Fruit fly (Drosophila melanogaster): ENCODE results near the gene Dab.
A peak's percentile ranks its signal among the peaks of the same experiment; 100 is the strongest.

Gene Dab

dm6 chr3L:16698089-16698488 lies 13.8 kb upstream of the Dab start:
- TF ChIP-seq GATAd (GFP tag; optimal IDR thresholded peaks at IDR 0.05) (no peak), ey (GFP tag; optimal IDR thresholded peaks at IDR 0.05) (no peak), CG32264 (GFP tag; optimal IDR thresholded peaks at IDR 0.05) (no peak), dsf (GFP tag; optimal IDR thresholded peaks at IDR 0.05; ENCODE audit: borderline replicate concordance) (no peak), CrebA (GFP tag; optimal IDR thresholded peaks at IDR 0.05; ENCODE audit: borderline replicate concordance) (no peak), lola (GFP tag; optimal IDR thresholded peaks at IDR 0.05) (no peak), Hnf4 (GFP tag; optimal IDR thresholded peaks at IDR 0.05) (no peak), sage (GFP tag; optimal IDR thresholded peaks at IDR 0.05) (no peak)

- TF ChIP-seq N (GFP tag; optimal IDR thresholded peaks at IDR 0.05) (no peak), Rel (GFP tag; optimal IDR thresholded peaks at IDR 0.05) (no peak), Rel (tag; optimal IDR thresholded peaks at IDR 0.05) (peak; percentile 72)
These were observed 12.5 kb upstream of the Dab start for dm6 chr3L:16699292-16700026.

- TF ChIP-seq ey (GFP tag; optimal IDR thresholded peaks at IDR 0.05) (no peak), Jra (GFP tag; optimal IDR thresholded peaks at IDR 0.05) (no peak), woc (GFP tag; optimal IDR thresholded peaks at IDR 0.05) (no peak), jim (GFP tag; optimal IDR thresholded peaks at IDR 0.05) (no peak), Dif (GFP tag; optimal IDR thresholded peaks at IDR 0.05; ENCODE audit: partially characterized antibody) (no peak), br (GFP tag; optimal IDR thresholded peaks at IDR 0.05) (no peak), dl (GFP tag; optimal IDR thresholded peaks at IDR 0.05; ENCODE audit: insufficient read depth in 1 of 2, partially characterized antibody in 2 of 2) (no peak), Sp1 (GFP tag; optimal IDR thresholded peaks at IDR 0.05) (no peak), Mio (GFP tag; optimal IDR thresholded peaks at IDR 0.05) (no peak), OdsH (GFP tag; optimal IDR thresholded peaks at IDR 0.05) (no peak), pan (optimal IDR thresholded peaks at IDR 0.05) (no peak), h (GFP tag; optimal IDR thresholded peaks at IDR 0.05) (no peak), usp (GFP tag; optimal IDR thresholded peaks at IDR 0.05) (no peak)
These were observed 9.1 kb upstream of the Dab start for dm6 chr3L:16702866-16703265.

- TF ChIP-seq Hr78 (GFP tag; optimal IDR thresholded peaks at IDR 0.05) (no peak), GATAd (GFP tag; optimal IDR thresholded peaks at IDR 0.05) (no peak), N (GFP tag; optimal IDR thresholded peaks at IDR 0.05) (no peak), usp (GFP tag; optimal IDR thresholded peaks at IDR 0.05) (no peak), OdsH (GFP tag; optimal IDR thresholded peaks at IDR 0.05) (no peak), Abd-B (GFP tag; optimal IDR thresholded peaks at IDR 0.05) (no peak), Rel (GFP tag; optimal IDR thresholded peaks at IDR 0.05) (no peak), Rel (tag; optimal IDR thresholded peaks at IDR 0.05) (no peak), sage (GFP tag; optimal IDR thresholded peaks at IDR 0.05) (no peak)
These were observed 7.7 kb upstream of the Dab start for dm6 chr3L:16704251-16704650.

- TF ChIP-seq GATAd (GFP tag; optimal IDR thresholded peaks at IDR 0.05) (no peak), CrebA (GFP tag; optimal IDR thresholded peaks at IDR 0.05; ENCODE audit: borderline replicate concordance) (no peak), rgr (GFP tag; optimal IDR thresholded peaks at IDR 0.05) (no peak), Sp1 (GFP tag; optimal IDR thresholded peaks at IDR 0.05) (no peak), sv (GFP tag; optimal IDR thresholded peaks at IDR 0.05) (no peak), Dfd (GFP tag; optimal IDR thresholded peaks at IDR 0.05) (no peak), dsf (GFP tag; optimal IDR thresholded peaks at IDR 0.05; ENCODE audit: borderline replicate concordance) (no peak), pan (optimal IDR thresholded peaks at IDR 0.05) (no peak), OdsH (GFP tag; optimal IDR thresholded peaks at IDR 0.05) (no peak), sage (GFP tag; optimal IDR thresholded peaks at IDR 0.05) (no peak), dl (GFP tag; optimal IDR thresholded peaks at IDR 0.05; ENCODE audit: insufficient read depth in 1 of 2, partially characterized antibody in 2 of 2) (no peak), Mio (GFP tag; optimal IDR thresholded peaks at IDR 0.05) (no peak), CG9705 (GFP tag; optimal IDR thresholded peaks at IDR 0.05) (no peak), Hr78 (GFP tag; optimal IDR thresholded peaks at IDR 0.05) (no peak), dmrt93B (GFP tag; optimal IDR thresholded peaks at IDR 0.05) (no peak), Vsx2 (GFP tag; optimal IDR thresholded peaks at IDR 0.05; ENCODE audit: partially characterized antibody) (no peak), br (GFP tag; optimal IDR thresholded peaks at IDR 0.05) (no peak), Abd-B (GFP tag; optimal IDR thresholded peaks at IDR 0.05) (no peak), woc (GFP tag; optimal IDR thresholded peaks at IDR 0.05) (no peak), brk (GFP tag; optimal IDR thresholded peaks at IDR 0.05) (no peak)
These were observed 7.3 kb upstream of the Dab start, which contains the start of gene CG9692 for dm6 chr3L:16704673-16705072. Gene CG9692 (plus strand): TSS chr3L:16704973.
